Worm (Caenorhabditis elegans) whole organism, early embryonic: ENCODE measurements around the gene gei-4.

Experiments used
- aly-1 ChIP-seq: sonication (generic microtip); optimal IDR thresholded peaks from 2 replicates; lab custom pipeline; 2016; ENCODE audit warnings: missing genetic modification characterization, missing compliant biosample characterization
- ama-1 ChIP-seq: fragments of 150-350 bp; optimal IDR thresholded peaks from 2 replicates; lab custom pipeline; 2014
- ceh-13 ChIP-seq: fragments of 200-800 bp; sonication (Bioruptor generic); optimal IDR thresholded peaks from 2 replicates; lab custom pipeline; 2018; ENCODE audit warnings: mild to moderate bottlenecking, missing genetic modification characterization, missing compliant biosample characterization
- ceh-36 ChIP-seq: sonication (generic microtip); optimal IDR thresholded peaks from 2 replicates; lab custom pipeline; 2016; ENCODE audit warnings: missing genetic modification characterization, inconsistent platforms, missing compliant biosample characterization
- flt-1 ChIP-seq: fragments of 200-800 bp; sonication (Bioruptor generic); IDR thresholded peaks from 2 replicates; pipeline ENCODE4 v1.3.6; 2022; ENCODE audit warnings: missing genetic modification characterization, missing compliant biosample characterization
- hnd-1 ChIP-seq: sonication (generic microtip); optimal IDR thresholded peaks from 2 replicates; lab custom pipeline; 2016; ENCODE audit warnings: missing genetic modification characterization, missing compliant biosample characterization
- scrt-1 ChIP-seq: fragments of 200-800 bp; sonication (Bioruptor generic); IDR thresholded peaks from 2 replicates; pipeline ENCODE4 v1.3.6; 2022; ENCODE audit warnings: missing genetic modification characterization, missing compliant biosample characterization
- tbx-11 ChIP-seq: fragments of 200-800 bp; sonication (Bioruptor generic); IDR thresholded peaks from 2 replicates; pipeline ENCODE4 v1.3.6; 2022; ENCODE audit warnings: missing genetic modification characterization, missing compliant biosample characterization
- tbx-37 ChIP-seq: fragments of 200-800 bp; sonication (Bioruptor generic); conservative IDR thresholded peaks from 2 replicates; pipeline ENCODE4 v1.3.6; 2022; ENCODE audit warnings: missing genetic modification reagents, missing genetic modification characterization, missing compliant biosample characterization
- tra-4 ChIP-seq: sonication (generic microtip); optimal IDR thresholded peaks from 2 replicates; lab custom pipeline; 2017; ENCODE audit warnings: missing genetic modification characterization, missing compliant biosample characterization

- TF ChIP-seq ama-1 = no peak
- TF ChIP-seq tbx-37 (GFP tag; lab: Robert Waterston, UW) = no peak
- no peak for TF ChIP-seq tbx-11 (GFP tag; lab: Robert Waterston, UW)
- TF ChIP-seq flt-1 (GFP tag; lab: Robert Waterston, UW) = no peak
- TF ChIP-seq aly-1 (tag; lab: Kevin White, UChicago) = no peak
- no peak for TF ChIP-seq scrt-1 (GFP tag; lab: Robert Waterston, UW)
- TF ChIP-seq hnd-1 (tag; lab: Kevin White, UChicago) = no peak
- TF ChIP-seq ceh-36 (tag; lab: Kevin White, UChicago) = no peak
- TF ChIP-seq ceh-13 (GFP tag; lab: Kevin White, UChicago) = no peak
- TF ChIP-seq tra-4 (tag; lab: Kevin White, UChicago) = no peak
Measured at ce11 chrIII:311174-311573, 43.4 kb downstream of the gei-4 start.
